Worm (Caenorhabditis elegans): Measurements from ENCODE around the gene H41C03.2.

- no peak for TF ChIP-seq aly-1 (tag; optimal IDR thresholded peaks at IDR 0.05)
- no peak for TF ChIP-seq sea-1 (GFP tag; conservative IDR thresholded peaks at IDR 0.05)
- no peak for TF ChIP-seq ama-1 (optimal IDR thresholded peaks at IDR 0.05)
- TF ChIP-seq ceh-13 (GFP tag; optimal IDR thresholded peaks at IDR 0.05), result no peak
- TF ChIP-seq tbx-11 (GFP tag; IDR thresholded peaks at IDR 0.05), result no peak
- no peak for TF ChIP-seq flt-1 (GFP tag; IDR thresholded peaks at IDR 0.05)
- no peak for TF ChIP-seq ets-7 (tag; optimal IDR thresholded peaks at IDR 0.05)
Observed at ce11 chrII:5838453-5838852, 13.5 kb downstream of the H41C03.2 start, which contains the start of gene ZK1248.15.

Data from whole organism, early embryonic.